Fruit fly (Drosophila melanogaster) Kc167 (cell line): Measurements from ENCODE around the gene MED17.

Source experiments
- Myc ChIP-seq: fragments of >200 bp; optimal IDR thresholded peaks from 2 replicates; lab custom pipeline; 2017; ENCODE audit warnings: missing external identifiers
- h ChIP-seq: fragments of >200 bp; optimal IDR thresholded peaks from 3 replicates; lab custom pipeline; 2018; ENCODE audit warnings: missing external identifiers
- psq ChIP-seq: fragments of >200 bp; optimal IDR thresholded peaks from 2 replicates; lab custom pipeline; 2017; ENCODE audit warnings: missing external identifiers
- ttk ChIP-seq: sonication (Bioruptor generic); optimal IDR thresholded peaks from 2 replicates; lab custom pipeline; 2017; ENCODE audit warnings: missing external identifiers

dm6 chr3R:18156608-18157007 is 32.3 kb upstream of the MED17 start:
- no peak for TF ChIP-seq h (lab: Kevin White, UChicago)
- no peak for TF ChIP-seq Myc
- no peak for TF ChIP-seq ttk (lab: Kevin White, UChicago)
- no peak for TF ChIP-seq psq (lab: Kevin White, UChicago)
